Fruit fly (Drosophila melanogaster) whole organism, embryonic: ENCODE data around the gene CG43321.
A peak's percentile ranks its signal among the peaks of the same experiment; 100 is the strongest.

ENCODE experiments used
- Aef1 ChIP-seq: fragments of 200-800 bp; sonication (Bioruptor generic); IDR thresholded peaks from 3 replicates; pipeline ENCODE4 v1.3.6; 2022; ENCODE audit warnings: missing biosample characterization, missing genetic modification characterization
- BtbVII ChIP-seq: fragments of 200-800 bp; sonication (Bioruptor generic); optimal IDR thresholded peaks from 3 replicates; lab custom pipeline; 2017; ENCODE audit warnings: missing biosample characterization, mild to moderate bottlenecking, missing genetic modification characterization
- Bteb2 ChIP-seq: fragments of 200-800 bp; sonication (Bioruptor generic); optimal IDR thresholded peaks from 2 replicates; lab custom pipeline; 2016; ENCODE audit warnings: missing biosample characterization, missing genetic modification characterization
- CG10147 ChIP-seq: fragments of 200-800 bp; sonication (Bioruptor generic); optimal IDR thresholded peaks from 2 replicates; lab custom pipeline; 2019; ENCODE audit warnings: missing biosample characterization, mild to moderate bottlenecking, missing genetic modification characterization, moderate library complexity
- CG12071 ChIP-seq: fragments of 200-800 bp; sonication (Bioruptor generic); optimal IDR thresholded peaks from 3 replicates; lab custom pipeline; 2018; ENCODE audit warnings: missing biosample characterization, mild to moderate bottlenecking, missing genetic modification characterization
- CG12391 ChIP-seq: fragments of 200-800 bp; sonication (Bioruptor generic); optimal IDR thresholded peaks from 3 replicates; lab custom pipeline; 2018; ENCODE audit warnings: missing biosample characterization, mild to moderate bottlenecking, missing genetic modification characterization, moderate library complexity
- CG14710 ChIP-seq: fragments of 200-800 bp; sonication (Bioruptor generic); optimal IDR thresholded peaks from 3 replicates; lab custom pipeline; 2019; ENCODE audit warnings: missing biosample characterization, mild to moderate bottlenecking, missing genetic modification characterization, moderate library complexity
- CG1529 ChIP-seq: fragments of 200-800 bp; sonication (Bioruptor generic); optimal IDR thresholded peaks from 3 replicates; lab custom pipeline; 2018; ENCODE audit warnings: missing biosample characterization, missing genetic modification characterization
- CG1602 ChIP-seq: fragments of 200-800 bp; sonication (Bioruptor generic); optimal IDR thresholded peaks from 3 replicates; lab custom pipeline; 2016; ENCODE audit warnings: missing biosample characterization, missing genetic modification characterization
- CG1603 ChIP-seq: fragments of 200-800 bp; sonication (Bioruptor generic); optimal IDR thresholded peaks from 2 replicates; lab custom pipeline; 2019; ENCODE audit warnings: missing biosample characterization, mild to moderate bottlenecking, missing genetic modification characterization, moderate library complexity
- CG18599 ChIP-seq: fragments of 200-800 bp; sonication (Bioruptor generic); optimal IDR thresholded peaks from 3 replicates; lab custom pipeline; 2017; ENCODE audit warnings: missing biosample characterization, missing genetic modification characterization, mild to moderate bottlenecking, moderate library complexity, missing genetic modification reagents
- CG18619 ChIP-seq: fragments of 200-800 bp; sonication (Bioruptor generic); optimal IDR thresholded peaks from 3 replicates; lab custom pipeline; 2017; ENCODE audit warnings: missing biosample characterization, mild to moderate bottlenecking, missing genetic modification characterization
- CG31388 ChIP-seq: fragments of 200-800 bp; sonication (Bioruptor generic); optimal IDR thresholded peaks from 2 replicates; lab custom pipeline; 2016; ENCODE audit warnings: missing biosample characterization, missing genetic modification characterization
- CG3163 ChIP-seq: fragments of 200-800 bp; sonication (Bioruptor generic); optimal IDR thresholded peaks from 3 replicates; lab custom pipeline; 2016; ENCODE audit warnings: missing biosample characterization, missing genetic modification characterization
- CG7556 ChIP-seq: fragments of 200-800 bp; sonication (Bioruptor generic); optimal IDR thresholded peaks from 2 replicates; lab custom pipeline; 2017; ENCODE audit warnings: missing biosample characterization, mild to moderate bottlenecking, missing genetic modification characterization
- CG8765 ChIP-seq: fragments of 200-800 bp; sonication (Bioruptor generic); IDR thresholded peaks from 2 replicates; pipeline ENCODE4 v1.3.6; 2022; ENCODE audit warnings: missing biosample characterization, missing genetic modification characterization
- CG9609 ChIP-seq: fragments of 200-800 bp; sonication (Bioruptor generic); optimal IDR thresholded peaks from 3 replicates; lab custom pipeline; 2016; ENCODE audit warnings: missing biosample characterization, missing genetic modification characterization
- CG9797 ChIP-seq: fragments of 200-800 bp; sonication (Bioruptor generic); optimal IDR thresholded peaks from 3 replicates; lab custom pipeline; 2018; ENCODE audit warnings: missing biosample characterization, mild to moderate bottlenecking, missing genetic modification characterization
- Dip2 ChIP-seq: fragments of 200-800 bp; sonication (Bioruptor generic); IDR thresholded peaks from 2 replicates; pipeline ENCODE4 v1.3.6; 2022; ENCODE audit warnings: missing biosample characterization, missing genetic modification characterization
- Dref ChIP-seq: fragments of 200-800 bp; sonication (Bioruptor generic); IDR thresholded peaks from 2 replicates; pipeline ENCODE4 v1.3.6; 2022; ENCODE audit warnings: missing biosample characterization, missing genetic modification characterization
- H2.0 ChIP-seq: fragments of 200-800 bp; sonication (Bioruptor generic); IDR thresholded peaks from 2 replicates; pipeline ENCODE4 v1.3.6; 2022; ENCODE audit warnings: missing biosample characterization, missing genetic modification characterization
- HLH54F ChIP-seq: fragments of 200-800 bp; sonication (Bioruptor generic); optimal IDR thresholded peaks from 3 replicates; lab custom pipeline; 2016; ENCODE audit warnings: missing biosample characterization, missing genetic modification characterization
- HLHmδ ChIP-seq: fragments of 200-800 bp; sonication (Bioruptor generic); optimal IDR thresholded peaks from 2 replicates; lab custom pipeline; 2018; ENCODE audit warnings: missing biosample characterization, mild to moderate bottlenecking, missing genetic modification characterization, moderate library complexity
- Hand ChIP-seq: fragments of 200-800 bp; sonication (Bioruptor generic); optimal IDR thresholded peaks from 2 replicates; lab custom pipeline; 2017; ENCODE audit warnings: mild to moderate bottlenecking, missing biosample characterization, missing genetic modification reagents, missing genetic modification characterization
- Hmr ChIP-seq: fragments of 200-800 bp; sonication (Bioruptor generic); optimal IDR thresholded peaks from 3 replicates; lab custom pipeline; 2017; ENCODE audit warnings: mild to moderate bottlenecking, missing biosample characterization, missing genetic modification reagents, missing genetic modification characterization
- Hr39 ChIP-seq: fragments of >200 bp; optimal IDR thresholded peaks from 2 replicates; lab custom pipeline; 2017
- MESR4 ChIP-seq: fragments of 200-800 bp; sonication (Bioruptor generic); optimal IDR thresholded peaks from 2 replicates; lab custom pipeline; 2018; ENCODE audit warnings: missing biosample characterization, mild to moderate bottlenecking, missing genetic modification characterization, moderate library complexity
- Med ChIP-seq: fragments of 200-800 bp; sonication (Bioruptor generic); peaks from one replicate; lab custom pipeline; 2016; ENCODE audit warnings: missing biosample characterization, missing genetic modification characterization, mild to moderate bottlenecking, inconsistent platforms, moderate library complexity
- Meics ChIP-seq: fragments of 200-800 bp; sonication (Bioruptor generic); optimal IDR thresholded peaks from 2 replicates; lab custom pipeline; 2017; ENCODE audit warnings: missing biosample characterization, mild to moderate bottlenecking, missing genetic modification characterization
- NC2β ChIP-seq: fragments of 200-800 bp; sonication (Bioruptor generic); optimal IDR thresholded peaks from 2 replicates; lab custom pipeline; 2016; ENCODE audit warnings: missing biosample characterization, missing genetic modification characterization
- Nf-YA ChIP-seq: fragments of 200-800 bp; sonication (Bioruptor generic); IDR thresholded peaks from 2 replicates; pipeline ENCODE4 v1.3.6; 2022; ENCODE audit warnings: missing biosample characterization, missing genetic modification characterization
- Opbp ChIP-seq: fragments of 200-800 bp; sonication (Bioruptor generic); IDR thresholded peaks from 3 replicates; pipeline ENCODE4 v1.3.6; 2022; ENCODE audit warnings: missing biosample characterization, missing genetic modification characterization; ENCODE audit not compliant: partially characterized antibody
- Optix ChIP-seq: fragments of 200-800 bp; sonication (Bioruptor generic); IDR thresholded peaks from 3 replicates; pipeline ENCODE4 v1.3.6; 2022; ENCODE audit warnings: missing biosample characterization, missing genetic modification characterization
- Pdp1 ChIP-seq, 2 experiments: fragments of 200-800 bp; sonication (Bioruptor generic); optimal IDR thresholded peaks; 3 replicates each; lab custom pipeline; 2016; ENCODE audit warnings: missing biosample characterization in 2 of 2, missing genetic modification characterization in 2 of 2, mild to moderate bottlenecking in 1 of 2, moderate library complexity in 1 of 2
- Ravus ChIP-seq: fragments of 200-800 bp; sonication (Bioruptor generic); IDR thresholded peaks from 2 replicates; pipeline ENCODE4 v1.3.6; 2022; ENCODE audit warnings: missing biosample characterization, missing genetic modification characterization
- Sox100B ChIP-seq: fragments of 200-800 bp; sonication (Bioruptor generic); optimal IDR thresholded peaks from 3 replicates; lab custom pipeline; 2018; ENCODE audit warnings: missing biosample characterization, mild to moderate bottlenecking, missing genetic modification characterization
- ara ChIP-seq: fragments of 200-800 bp; sonication (Bioruptor generic); IDR thresholded peaks from 2 replicates; pipeline ENCODE4 v1.3.6; 2022; ENCODE audit warnings: missing biosample characterization, missing genetic modification characterization
- bab2 ChIP-seq: fragments of 200-800 bp; sonication (Bioruptor generic); optimal IDR thresholded peaks from 2 replicates; lab custom pipeline; 2016; ENCODE audit warnings: missing biosample characterization, missing genetic modification characterization
- bowl ChIP-seq: fragments of 200-800 bp; sonication (Bioruptor generic); IDR thresholded peaks from 2 replicates; pipeline ENCODE4 v1.3.6; 2022; ENCODE audit warnings: missing biosample characterization, missing genetic modification characterization
- btn ChIP-seq: fragments of 200-800 bp; sonication (Bioruptor generic); optimal IDR thresholded peaks from 2 replicates; lab custom pipeline; 2016; ENCODE audit warnings: missing biosample characterization, missing genetic modification characterization
- dati ChIP-seq: fragments of 200-800 bp; sonication (Bioruptor generic); IDR thresholded peaks from 2 replicates; pipeline ENCODE4 v1.3.6; 2022; ENCODE audit warnings: missing biosample characterization, missing genetic modification characterization
- disco-r ChIP-seq: fragments of 200-800 bp; sonication (Bioruptor generic); optimal IDR thresholded peaks from 2 replicates; lab custom pipeline; 2016; ENCODE audit warnings: missing biosample characterization, missing genetic modification characterization
- dm ChIP-seq: fragments of 200-800 bp; sonication (Bioruptor generic); optimal IDR thresholded peaks from 3 replicates; lab custom pipeline; 2016; ENCODE audit warnings: missing biosample characterization, missing genetic modification characterization
- dpn ChIP-seq, 2 experiments: fragments of 200-800 bp; sonication (Bioruptor generic); optimal IDR thresholded peaks; 3 replicates each; lab custom pipeline; 2016; ENCODE audit warnings: missing biosample characterization in 2 of 2, missing genetic modification characterization in 2 of 2
- inv ChIP-seq: fragments of 200-800 bp; sonication (Bioruptor generic); IDR thresholded peaks from 2 replicates; pipeline ENCODE4 v1.3.6; 2022; ENCODE audit warnings: missing biosample characterization, missing genetic modification characterization; ENCODE audit not compliant: partially characterized antibody
- jing ChIP-seq: fragments of 200-800 bp; sonication (Bioruptor generic); optimal IDR thresholded peaks from 2 replicates; lab custom pipeline; 2018; ENCODE audit warnings: missing biosample characterization, mild to moderate bottlenecking, missing genetic modification characterization
- maf-S ChIP-seq: fragments of 200-800 bp; sonication (Bioruptor generic); optimal IDR thresholded peaks from 2 replicates; lab custom pipeline; 2016; ENCODE audit warnings: missing biosample characterization, missing genetic modification characterization
- onecut ChIP-seq: fragments of 200-800 bp; sonication (Bioruptor generic); IDR thresholded peaks from 2 replicates; pipeline ENCODE4 v1.3.6; 2022; ENCODE audit warnings: missing biosample characterization, missing genetic modification characterization
- row ChIP-seq: fragments of 200-800 bp; sonication (Bioruptor generic); IDR thresholded peaks from 3 replicates; pipeline ENCODE4 v1.3.6; 2022; ENCODE audit warnings: missing biosample characterization, missing genetic modification characterization
- sd ChIP-seq: fragments of 200-800 bp; sonication (Bioruptor generic); optimal IDR thresholded peaks from 3 replicates; lab custom pipeline; 2018; ENCODE audit warnings: missing biosample characterization, mild to moderate bottlenecking, missing genetic modification characterization, moderate library complexity
- sima ChIP-seq: fragments of 200-800 bp; sonication (Bioruptor generic); optimal IDR thresholded peaks from 2 replicates; lab custom pipeline; 2016; ENCODE audit warnings: missing biosample characterization, missing genetic modification characterization
- wdn ChIP-seq: fragments of 200-800 bp; sonication (Bioruptor generic); IDR thresholded peaks from 2 replicates; pipeline ENCODE4 v1.3.6; 2022; ENCODE audit warnings: missing biosample characterization, missing genetic modification characterization

The CG43321 gene

dm6 chr2L:6967422-6968012 lies 44.5 kb upstream of the CG43321 start, which contains the start of gene Sumo (continued):
- peak; percentile 13 for TF ChIP-seq Sox100B (GFP tag; lab: Kevin White, UChicago)
- no peak for TF ChIP-seq dpn (GFP tag; optimal IDR thresholded peaks at IDR 0.05; lab: Kevin White, UChicago)
- no peak for TF ChIP-seq CG1529
- TF ChIP-seq Aef1 (GFP tag; lab: Robert Waterston, UW) = no peak
- no peak for TF ChIP-seq Ravus (GFP tag; lab: Robert Waterston, UW)
- peak; percentile 35 for TF ChIP-seq CG12391 (tag; lab: Kevin White, UChicago)
- peak; percentile 0 for TF ChIP-seq dm (GFP tag; lab: Kevin White, UChicago)
- TF ChIP-seq CG18619 (GFP tag; lab: Kevin White, UChicago) = peak; percentile 15
- peak; percentile 100 for TF ChIP-seq Opbp (GFP tag; lab: Robert Waterston, UW)
- no peak for TF ChIP-seq bab2
- TF ChIP-seq CG7556 (GFP tag; lab: Kevin White, UChicago) = no peak
- no peak for TF ChIP-seq dati (GFP tag; lab: Robert Waterston, UW)
- peak; percentile 81 for TF ChIP-seq MESR4 (GFP tag; lab: Kevin White, UChicago)
- no peak for TF ChIP-seq btn (GFP tag; lab: Kevin White, UChicago)
- no peak for TF ChIP-seq BtbVII (GFP tag; lab: Kevin White, UChicago)
- TF ChIP-seq maf-S = no peak
- peak; percentile 82 for TF ChIP-seq Med (GFP tag; lab: Kevin White, UChicago)
- peak; percentile 93 for TF ChIP-seq Dref (GFP tag; lab: Robert Waterston, UW)
- no peak for TF ChIP-seq sima (GFP tag; lab: Kevin White, UChicago)
- TF ChIP-seq CG12071 = no peak
- peak; percentile 42 for TF ChIP-seq CG10147 (GFP tag; lab: Kevin White, UChicago)
- no peak for TF ChIP-seq disco-r
- TF ChIP-seq row = peak; percentile 93
- TF ChIP-seq Nf-YA (GFP tag; lab: Robert Waterston, UW) = no peak
- peak; percentile 25 for TF ChIP-seq Meics (GFP tag; lab: Kevin White, UChicago)
- no peak for TF ChIP-seq jing (GFP tag; lab: Kevin White, UChicago)
- TF ChIP-seq sd = no peak
- no peak for TF ChIP-seq Hmr (GFP tag; lab: Kevin White, UChicago)
- TF ChIP-seq CG8765 (GFP tag; lab: Robert Waterston, UW) = peak; percentile 25; the same call in 1 of the 2 replicates
- no peak for TF ChIP-seq HLHmδ
- no peak for TF ChIP-seq CG3163 (GFP tag; lab: Kevin White, UChicago)
- TF ChIP-seq onecut = no peak
- no peak for TF ChIP-seq bowl
- peak; percentile 66 for TF ChIP-seq CG1603 (tag; lab: Kevin White, UChicago)
- no peak for TF ChIP-seq Hand (GFP tag; lab: Kevin White, UChicago)
- peak; percentile 65 for TF ChIP-seq CG14710 (tag; lab: Kevin White, UChicago)
- TF ChIP-seq CG18599 (GFP tag; lab: Kevin White, UChicago) = no peak
- TF ChIP-seq wdn (GFP tag; lab: Robert Waterston, UW) = no peak
- no peak for TF ChIP-seq NC2β (GFP tag; lab: Kevin White, UChicago)
- no peak for TF ChIP-seq Dip2 (GFP tag; lab: Robert Waterston, UW)
- peak; percentile 43 for TF ChIP-seq CG9797 (GFP tag; lab: Kevin White, UChicago)
- no peak for TF ChIP-seq Hr39 (lab: Kevin White, UChicago)
- no peak for TF ChIP-seq Bteb2
- TF ChIP-seq H2.0 = no peak
- no peak for TF ChIP-seq ara (GFP tag; lab: Robert Waterston, UW)
- TF ChIP-seq CG9609 (GFP tag; lab: Kevin White, UChicago) = no peak
- no peak for TF ChIP-seq CG1602 (GFP tag; lab: Kevin White, UChicago)
- TF ChIP-seq Optix = no peak
- TF ChIP-seq HLH54F (GFP tag; lab: Kevin White, UChicago) = no peak
- peak; percentile 100 for TF ChIP-seq inv (GFP tag; lab: Robert Waterston, UW)
- TF ChIP-seq Pdp1 (GFP tag; optimal IDR thresholded peaks at IDR 0.05; lab: Kevin White, UChicago) = no peak
- no peak for TF ChIP-seq CG31388 (GFP tag; lab: Kevin White, UChicago)
